Fruit fly (Drosophila melanogaster) whole organism, wandering third instar larva: ENCODE results near the gene Mst89B.

Source experiments
- CrebA ChIP-seq: fragments of 200-800 bp; sonication (Bioruptor generic); optimal IDR thresholded peaks from 2 replicates; lab custom pipeline; 2016; ENCODE audit warnings: missing biosample characterization, mild to moderate bottlenecking, missing genetic modification characterization, borderline replicate concordance
- br ChIP-seq: fragments of 200-800 bp; sonication (Bioruptor generic); optimal IDR thresholded peaks from 2 replicates; lab custom pipeline; 2016; ENCODE audit warnings: missing biosample characterization, missing genetic modification characterization
- dmrt93B ChIP-seq: fragments of 200-800 bp; sonication (Bioruptor generic); optimal IDR thresholded peaks from 2 replicates; lab custom pipeline; 2018; ENCODE audit warnings: missing biosample characterization, mild to moderate bottlenecking, missing genetic modification characterization
- fru ChIP-seq: fragments of 200-800 bp; sonication (Bioruptor generic); optimal IDR thresholded peaks from 3 replicates; lab custom pipeline; 2016; ENCODE audit warnings: missing biosample characterization, mild to moderate bottlenecking, missing genetic modification characterization
- usp ChIP-seq: fragments of >200 bp; optimal IDR thresholded peaks from 2 replicates; lab custom pipeline; 2017; ENCODE audit warnings: missing biosample characterization, missing genetic modification characterization

dm6 chr3R:16288714-16289291 lies 22.0 kb downstream of the Mst89B start:
- TF ChIP-seq fru (GFP tag; lab: Kevin White, UChicago) (no peak), br (GFP tag; lab: Kevin White, UChicago) (no peak), CrebA (GFP tag; lab: Kevin White, UChicago) (no peak), dmrt93B (GFP tag; lab: Kevin White, UChicago) (no peak), usp (no peak)
